Fruit fly (Drosophila melanogaster) Kc167 (cell line): ENCODE data around the gene QIL1.

Source experiments
- Myc ChIP-seq: fragments of >200 bp; optimal IDR thresholded peaks from 2 replicates; lab custom pipeline; 2017; ENCODE audit warnings: missing external identifiers
- Sin3A ChIP-seq: fragments of >200 bp; optimal IDR thresholded peaks from 2 replicates; lab custom pipeline; 2018; ENCODE audit warnings: missing external identifiers
- h ChIP-seq: fragments of >200 bp; optimal IDR thresholded peaks from 3 replicates; lab custom pipeline; 2018; ENCODE audit warnings: missing external identifiers
- insv ChIP-seq: fragments of >200 bp; optimal IDR thresholded peaks from 3 replicates; lab custom pipeline; 2018; ENCODE audit warnings: missing external identifiers
- psq ChIP-seq: fragments of >200 bp; optimal IDR thresholded peaks from 2 replicates; lab custom pipeline; 2017; ENCODE audit warnings: missing external identifiers
- ttk ChIP-seq: sonication (Bioruptor generic); optimal IDR thresholded peaks from 2 replicates; lab custom pipeline; 2017; ENCODE audit warnings: missing external identifiers

The QIL1 gene

DNA sequence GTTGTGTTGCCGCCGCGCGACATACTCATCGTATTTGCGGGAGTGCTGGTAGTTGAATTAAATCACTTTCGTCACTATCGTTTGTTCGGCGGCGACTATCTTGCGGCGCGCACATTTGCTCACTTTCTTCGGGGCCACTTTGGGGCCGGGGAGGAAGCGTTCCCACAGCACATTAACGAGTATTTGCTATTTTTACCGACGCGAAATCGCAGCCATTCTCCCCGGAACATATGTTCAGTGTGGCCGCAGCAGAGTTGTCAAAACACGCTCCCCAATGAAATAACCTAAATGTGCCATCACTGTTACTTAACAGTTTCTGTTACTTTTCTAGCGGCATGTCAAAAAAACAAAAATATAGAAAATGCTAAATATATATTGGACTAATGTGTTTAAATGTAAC is 32.8 kb upstream of the QIL1 start, which contains the start of gene frc:
TSS of gene frc (minus strand) at position 244 of the 400 bp plus-strand sequence.
- TF ChIP-seq ttk (no peak), psq (lab: Kevin White, UChicago) (no peak), insv (lab: Kevin White, UChicago) (no peak), Myc (no peak), Sin3A (no peak), h (lab: Kevin White, UChicago) (no peak)

DNA sequence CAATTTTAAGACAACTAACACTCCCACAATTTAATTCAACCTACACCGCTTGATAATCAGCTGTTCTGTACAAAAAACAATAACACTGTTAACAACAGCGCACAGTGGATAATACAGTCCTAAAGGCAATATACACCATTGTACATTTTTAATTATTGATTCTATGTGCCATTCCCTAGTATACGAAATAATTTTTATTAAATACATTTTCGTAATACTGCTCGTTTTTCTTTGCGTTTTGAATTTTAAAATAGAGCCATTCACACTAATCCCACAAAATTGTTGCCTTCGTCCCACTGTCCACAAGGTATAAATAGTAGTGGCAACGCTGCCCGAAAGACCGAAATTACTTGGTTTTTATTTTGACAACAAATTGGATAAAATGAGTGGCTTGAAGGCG is 32.2 kb upstream of the QIL1 start, which contains the start of the genes Coq4 and CG32176:
TSS of gene Coq4 (minus strand) at position 67 of the 400 bp plus-strand sequence.
TSS of gene CG32176 (plus strand) at position 314 of the 400 bp plus-strand sequence.
- no peak for TF ChIP-seq ttk
- no peak for TF ChIP-seq psq (lab: Kevin White, UChicago)
- TF ChIP-seq h (lab: Kevin White, UChicago), result no peak
- no peak for TF ChIP-seq Myc
- no peak for TF ChIP-seq insv (lab: Kevin White, UChicago)
- no peak for TF ChIP-seq Sin3A

DNA sequence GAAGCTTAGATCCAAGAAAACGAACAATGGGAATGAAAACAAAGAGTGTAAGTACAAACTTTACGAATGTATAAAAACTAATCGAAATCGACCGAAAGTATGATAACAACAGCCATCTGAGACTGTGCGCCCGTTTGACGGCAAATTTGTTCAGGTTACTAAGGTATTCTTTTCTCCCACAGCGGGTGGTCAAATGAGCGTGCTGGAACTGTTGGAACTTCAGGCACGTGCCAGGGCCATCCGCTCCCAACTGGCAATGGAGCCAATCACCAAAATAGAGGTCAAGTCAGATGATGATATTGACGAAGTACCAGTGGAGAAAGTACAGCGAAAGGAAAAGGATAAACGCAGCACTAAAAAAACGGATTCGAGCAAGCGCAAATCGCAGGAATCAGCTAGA is 29.4 kb upstream of the QIL1 start, which contains the start of gene CG12229:
TSS of gene CG12229 (minus strand) at position 101 of the 400 bp plus-strand sequence.
- TF ChIP-seq Sin3A (no peak), h (lab: Kevin White, UChicago) (no peak), Myc (no peak)

DNA sequence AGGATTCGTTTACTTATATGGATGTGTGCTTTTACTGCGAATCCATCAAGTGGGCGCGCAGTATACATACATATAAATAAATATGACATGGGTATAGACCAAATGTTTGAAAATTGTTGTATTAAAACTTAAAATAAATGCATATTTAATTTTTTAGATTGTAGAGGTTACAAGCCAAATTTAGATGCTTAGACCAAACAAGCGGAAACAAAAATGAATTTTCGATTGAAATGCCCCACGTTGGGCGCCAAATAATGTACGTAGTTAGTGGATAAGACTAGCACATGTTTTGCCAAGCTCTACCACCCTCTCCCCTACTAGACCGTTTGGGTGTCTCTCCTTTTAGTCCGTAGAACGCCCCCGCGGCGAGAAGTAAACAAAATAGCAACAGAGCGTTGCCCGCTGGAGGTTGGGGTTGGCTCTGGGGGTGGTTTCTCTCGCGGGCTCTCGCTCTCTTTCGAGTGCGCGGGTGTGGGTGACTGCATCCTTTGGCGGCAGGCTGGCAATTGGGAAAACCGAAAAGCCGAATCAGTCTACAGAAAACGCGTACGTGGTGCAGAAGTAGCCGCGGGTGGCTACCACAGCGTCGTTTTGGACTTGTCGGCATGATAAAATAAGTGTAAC is 26.8 kb upstream of the QIL1 start, which contains the start of gene CG18265:
TSS of gene CG18265 (plus strand) at position 530 of the 624 bp plus-strand sequence.
- TF ChIP-seq ttk (no peak), h (lab: Kevin White, UChicago) (no peak), Myc (no peak), psq (lab: Kevin White, UChicago) (no peak), insv (lab: Kevin White, UChicago) (no peak), Sin3A (no peak)

DNA sequence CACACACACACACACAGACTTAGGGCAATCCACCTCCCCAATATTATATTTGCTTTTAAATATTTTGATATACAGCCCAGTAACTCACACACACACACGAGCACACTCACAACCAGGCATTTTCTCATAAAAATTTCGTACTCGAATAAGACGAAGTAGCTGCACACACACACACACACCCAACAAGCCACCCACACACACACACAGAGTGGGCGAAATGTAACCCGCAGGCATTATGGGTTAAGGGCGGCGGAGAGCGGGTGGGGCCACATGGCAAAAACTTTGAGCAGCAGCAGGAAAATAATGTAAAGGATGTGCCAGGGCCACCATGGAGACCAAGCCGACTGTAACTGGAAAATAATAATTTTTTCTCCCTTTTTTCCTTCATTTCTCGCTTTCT is 24.1 kb upstream of the QIL1 start:
- TF ChIP-seq h (lab: Kevin White, UChicago), result no peak
- no peak for TF ChIP-seq psq (lab: Kevin White, UChicago)
- TF ChIP-seq insv (lab: Kevin White, UChicago), result no peak
- TF ChIP-seq ttk, result no peak

DNA sequence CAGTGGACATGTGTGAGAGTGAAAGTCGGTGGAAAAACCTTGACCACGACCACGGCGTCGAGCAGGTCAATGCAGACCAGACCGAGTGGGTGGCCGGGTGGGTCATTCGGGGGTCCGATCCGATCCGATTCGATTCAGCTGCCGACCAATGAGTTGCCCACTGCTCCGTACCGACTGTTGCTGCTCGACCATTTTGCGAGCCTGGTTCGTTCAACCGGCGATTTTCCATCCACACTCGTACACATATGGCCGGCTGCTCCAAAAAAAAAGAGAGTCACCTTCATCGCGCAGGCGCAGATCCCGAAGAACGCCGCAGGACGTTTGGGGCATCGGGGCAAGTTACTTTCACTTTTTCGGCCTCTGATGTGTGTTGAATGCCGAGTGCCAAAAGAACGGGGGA is 21.2 kb upstream of the QIL1 start:
- TF ChIP-seq ttk (no peak), Myc (no peak), h (lab: Kevin White, UChicago) (no peak), psq (lab: Kevin White, UChicago) (no peak), Sin3A (no peak), insv (lab: Kevin White, UChicago) (no peak)

DNA sequence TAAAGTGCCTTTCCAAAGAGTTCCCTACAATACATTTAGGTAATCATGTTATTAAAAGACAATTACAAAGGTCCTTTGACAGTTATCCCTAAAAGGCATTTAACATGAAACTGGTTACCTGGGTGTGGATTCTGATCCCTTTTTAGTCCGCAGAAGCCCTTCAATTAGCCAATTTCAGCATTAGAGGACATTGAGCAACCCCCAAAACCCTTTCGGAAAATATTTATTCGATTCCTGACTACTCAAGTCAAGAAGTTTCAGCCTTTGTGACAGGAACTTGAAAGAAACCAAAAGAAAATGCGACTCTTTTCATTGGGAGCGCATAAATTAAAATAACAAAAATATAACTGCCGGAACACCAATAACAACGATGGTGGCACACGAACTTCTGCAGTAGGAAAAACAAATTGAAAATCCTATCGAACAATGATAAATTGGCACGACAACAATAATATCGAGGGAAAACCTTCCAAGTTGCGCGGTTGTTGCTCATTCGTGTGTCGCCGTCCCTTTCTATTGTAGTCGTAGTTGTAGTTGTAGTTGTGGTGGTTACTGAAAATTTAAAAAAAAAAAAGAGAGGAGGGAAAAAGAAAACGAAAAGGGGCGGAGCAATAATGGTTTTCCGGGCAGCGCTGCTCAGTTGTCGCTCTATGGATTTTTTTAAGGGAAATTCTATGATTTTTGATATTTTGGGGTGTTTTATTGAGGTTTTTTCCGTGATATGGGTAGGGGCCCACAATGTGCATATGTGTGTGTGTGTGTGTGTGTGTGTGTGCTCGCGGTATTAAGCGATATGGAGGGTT is 19.9 kb upstream of the QIL1 start:
- TF ChIP-seq insv (lab: Kevin White, UChicago) (no peak), Sin3A (no peak), h (lab: Kevin White, UChicago) (no peak), ttk (no peak), psq (lab: Kevin White, UChicago) (no peak), Myc (no peak)

DNA sequence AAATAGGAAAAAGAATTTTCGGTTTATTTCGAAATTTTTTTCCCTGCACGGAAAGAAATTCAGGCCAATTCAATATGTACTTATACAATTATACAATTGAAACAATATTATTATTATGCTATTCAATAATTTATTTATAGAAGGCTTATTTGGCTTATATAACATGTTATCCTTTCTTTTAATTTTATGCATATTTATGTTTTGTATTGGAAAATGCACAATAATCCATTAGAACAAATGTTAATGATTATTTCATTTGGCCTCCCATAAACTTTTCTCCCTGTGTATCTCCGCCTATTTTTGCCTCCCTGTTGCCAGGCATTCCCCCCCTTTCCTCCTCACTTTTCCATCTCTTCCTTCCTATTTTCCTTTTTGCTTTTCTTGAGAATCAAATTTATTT is 17.9 kb upstream of the QIL1 start:
- no peak for TF ChIP-seq h (lab: Kevin White, UChicago)

DNA sequence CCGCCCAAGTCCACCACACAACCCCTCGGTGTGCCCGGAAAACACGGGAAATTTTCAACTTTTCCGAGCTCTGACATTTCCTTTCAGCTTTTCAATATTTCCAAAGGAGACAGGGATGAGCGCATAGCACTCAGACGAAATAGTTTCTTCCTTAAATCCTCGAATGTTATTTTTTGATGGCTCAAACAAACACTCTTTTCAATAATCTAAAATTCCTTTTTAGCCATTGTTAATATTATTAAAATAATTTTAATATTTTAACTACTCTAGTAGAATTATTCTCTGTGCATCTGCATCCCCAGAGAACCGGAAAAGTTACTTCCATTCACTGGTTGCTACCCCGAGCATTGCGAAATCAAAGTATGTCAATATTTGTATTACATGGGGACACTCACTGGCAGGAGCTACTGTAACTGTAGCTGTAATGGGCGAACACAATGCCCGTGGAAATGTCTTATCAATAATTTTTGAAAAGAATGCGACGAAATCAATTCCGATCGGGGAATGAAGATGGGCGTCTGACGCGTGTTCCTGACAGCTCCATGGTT is 8.0 kb upstream of the QIL1 start:
- no peak for TF ChIP-seq Sin3A
- TF ChIP-seq insv (lab: Kevin White, UChicago), result no peak
- no peak for TF ChIP-seq h (lab: Kevin White, UChicago)
- TF ChIP-seq psq (lab: Kevin White, UChicago), result no peak
- no peak for TF ChIP-seq Myc

DNA sequence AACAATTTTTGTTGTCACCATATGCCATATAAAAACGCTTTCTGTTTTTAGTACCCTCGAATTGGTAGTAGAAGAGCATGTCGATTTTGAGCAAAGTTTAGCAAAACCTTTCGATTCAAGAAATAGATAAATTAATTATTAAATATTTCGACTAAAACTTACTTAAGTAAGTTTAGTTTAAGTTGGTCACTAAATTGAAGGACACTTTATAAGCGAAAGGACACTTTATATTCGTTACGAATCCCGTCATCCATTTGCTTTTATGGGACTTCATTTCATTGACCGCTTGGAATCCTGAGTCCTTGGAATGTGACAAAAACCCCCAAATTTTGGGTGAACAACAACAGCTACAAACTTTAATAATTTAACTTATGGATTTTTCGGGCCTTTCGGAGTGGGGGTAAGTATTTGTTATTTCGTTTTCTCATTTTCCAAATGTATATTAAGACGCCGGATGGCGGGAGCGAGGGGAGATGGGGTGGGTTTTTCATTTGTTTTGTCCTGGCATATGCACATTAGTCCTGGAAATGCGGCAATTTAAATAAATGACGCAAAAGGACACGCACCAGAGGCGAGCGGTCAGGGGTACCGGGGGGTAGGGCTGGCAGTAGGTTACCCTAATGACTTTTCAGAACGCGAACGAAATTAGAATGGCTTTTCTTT is 6.8 kb upstream of the QIL1 start:
- TF ChIP-seq h (lab: Kevin White, UChicago), result no peak
- no peak for TF ChIP-seq insv (lab: Kevin White, UChicago)
- no peak for TF ChIP-seq psq (lab: Kevin White, UChicago)
- TF ChIP-seq Myc, result no peak
- no peak for TF ChIP-seq ttk
- TF ChIP-seq Sin3A, result no peak

DNA sequence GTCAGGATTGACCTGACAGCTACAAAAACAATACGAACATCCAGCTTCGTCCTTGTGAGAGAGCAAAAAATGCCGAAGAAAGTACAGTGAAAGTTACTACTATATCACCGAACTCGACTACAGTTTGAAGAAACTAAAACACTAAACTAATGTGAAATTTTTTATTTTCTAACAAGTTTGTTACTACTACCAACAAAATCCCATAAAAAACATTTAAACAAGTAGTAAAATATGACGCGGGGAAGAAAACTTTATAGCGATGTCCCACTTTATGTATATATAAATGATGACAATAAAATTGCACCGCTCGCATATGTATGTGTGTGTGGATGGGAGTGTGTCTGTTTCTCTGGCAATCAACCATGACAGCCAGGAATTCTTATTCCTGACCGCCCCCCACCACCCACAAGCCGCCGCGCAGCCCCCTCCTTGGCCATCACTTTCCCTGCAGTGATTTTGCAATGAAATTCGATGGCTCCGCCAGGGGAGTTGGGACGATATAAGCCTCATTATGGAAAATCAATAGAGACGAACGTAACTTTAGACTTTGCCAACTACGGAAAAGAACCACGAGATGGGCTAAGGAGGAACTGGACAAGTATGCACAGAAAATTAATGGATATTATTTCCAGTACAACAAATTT is 4.3 kb upstream of the QIL1 start:
- TF ChIP-seq h (lab: Kevin White, UChicago), result no peak
- no peak for TF ChIP-seq psq (lab: Kevin White, UChicago)
- no peak for TF ChIP-seq Sin3A
- no peak for TF ChIP-seq Myc
- no peak for TF ChIP-seq insv (lab: Kevin White, UChicago)
- TF ChIP-seq ttk, result no peak

DNA sequence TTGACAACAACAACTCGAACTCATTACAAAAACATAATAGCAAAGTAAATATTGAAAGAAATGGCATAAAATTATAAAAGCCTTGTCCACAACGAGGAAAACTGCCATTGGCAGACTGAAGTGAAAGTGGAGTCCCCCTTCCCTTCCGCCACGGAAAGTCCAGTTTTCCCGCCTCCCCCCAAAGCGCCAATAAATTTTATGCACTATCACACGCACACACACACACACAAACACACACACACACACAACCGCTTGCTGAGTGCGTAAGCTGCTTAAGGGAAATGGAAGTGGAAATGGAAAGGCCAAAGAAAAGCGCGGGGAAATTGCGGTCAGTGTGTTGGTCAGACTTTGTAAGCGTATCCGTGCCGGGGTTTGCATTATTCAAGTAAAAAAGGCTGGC is 3.3 kb upstream of the QIL1 start:
- TF ChIP-seq Myc, result no peak
- TF ChIP-seq psq (lab: Kevin White, UChicago), result no peak
- no peak for TF ChIP-seq h (lab: Kevin White, UChicago)
- TF ChIP-seq insv (lab: Kevin White, UChicago), result no peak
- TF ChIP-seq ttk, result no peak
- TF ChIP-seq Sin3A, result no peak
